Fruit fly (Drosophila melanogaster) whole organism, embryonic: ENCODE results near the gene CG11550.

Experiments
- Aef1 ChIP-seq: fragments of 200-800 bp; sonication (Bioruptor generic); IDR thresholded peaks from 3 replicates; pipeline ENCODE4 v1.3.6; 2022; ENCODE audit warnings: missing biosample characterization, missing genetic modification characterization
- Asciz ChIP-seq: fragments of 200-800 bp; sonication (Bioruptor generic); optimal IDR thresholded peaks from 2 replicates; lab custom pipeline; 2017; ENCODE audit warnings: missing biosample characterization, mild to moderate bottlenecking, missing genetic modification characterization, missing genetic modification reagents
- CG10979 ChIP-seq: fragments of 200-800 bp; sonication (Bioruptor generic); optimal IDR thresholded peaks from 2 replicates; lab custom pipeline; 2018; ENCODE audit warnings: missing biosample characterization, mild to moderate bottlenecking, missing genetic modification characterization, moderate library complexity
- CG11247 ChIP-seq: fragments of 200-800 bp; sonication (Bioruptor generic); IDR thresholded peaks from 2 replicates; pipeline ENCODE4 v1.3.6; 2022; ENCODE audit warnings: missing biosample characterization, missing genetic modification characterization
- CG11695 ChIP-seq: fragments of 200-800 bp; sonication (Bioruptor generic); IDR thresholded peaks from 3 replicates; pipeline ENCODE4 v1.3.6; 2022; ENCODE audit warnings: missing biosample characterization, missing genetic modification characterization
- CG15479 ChIP-seq: fragments of 200-800 bp; sonication (Bioruptor generic); optimal IDR thresholded peaks from 3 replicates; lab custom pipeline; 2019; ENCODE audit warnings: missing biosample characterization, mild to moderate bottlenecking, missing genetic modification characterization, moderate library complexity
- CG17829 ChIP-seq: fragments of 200-800 bp; optimal IDR thresholded peaks from 2 replicates; lab custom pipeline; 2019; ENCODE audit warnings: missing biosample characterization, mild to moderate bottlenecking, missing genetic modification characterization, moderate library complexity
- CG30403 ChIP-seq: fragments of 200-800 bp; sonication (Bioruptor generic); optimal IDR thresholded peaks from 3 replicates; lab custom pipeline; 2016; ENCODE audit warnings: missing biosample characterization, missing genetic modification characterization
- CG31365 ChIP-seq: fragments of 200-800 bp; sonication (Bioruptor generic); optimal IDR thresholded peaks from 2 replicates; lab custom pipeline; 2018; ENCODE audit warnings: missing biosample characterization, mild to moderate bottlenecking, missing genetic modification characterization
- CG31441 ChIP-seq: fragments of 200-800 bp; sonication (Bioruptor generic); IDR thresholded peaks from 2 replicates; pipeline ENCODE4 v1.3.6; 2022; ENCODE audit warnings: missing biosample characterization, missing genetic modification characterization
- CG34376 ChIP-seq: fragments of 200-800 bp; sonication (Bioruptor generic); optimal IDR thresholded peaks from 2 replicates; lab custom pipeline; 2018; ENCODE audit warnings: missing biosample characterization, mild to moderate bottlenecking, missing genetic modification characterization
- CG4360 ChIP-seq: fragments of 200-800 bp; sonication (Bioruptor generic); IDR thresholded peaks from 2 replicates; pipeline ENCODE4 v1.3.6; 2022; ENCODE audit warnings: missing biosample characterization, missing genetic modification characterization
- CG6683 ChIP-seq: fragments of 200-800 bp; sonication (Bioruptor generic); optimal IDR thresholded peaks from 2 replicates; lab custom pipeline; 2017; ENCODE audit warnings: missing biosample characterization, mild to moderate bottlenecking, missing genetic modification characterization, missing genetic modification reagents
- CG8359 ChIP-seq: fragments of 200-800 bp; sonication (Bioruptor generic); optimal IDR thresholded peaks from 2 replicates; lab custom pipeline; 2017; ENCODE audit warnings: missing biosample characterization, mild to moderate bottlenecking, missing genetic modification characterization, borderline replicate concordance
- CG8388 ChIP-seq: fragments of 200-800 bp; sonication (Bioruptor generic); optimal IDR thresholded peaks from 2 replicates; lab custom pipeline; 2019; ENCODE audit warnings: missing biosample characterization, mild to moderate bottlenecking, missing genetic modification characterization, moderate library complexity
- CG8765 ChIP-seq: fragments of 200-800 bp; sonication (Bioruptor generic); IDR thresholded peaks from 2 replicates; pipeline ENCODE4 v1.3.6; 2022; ENCODE audit warnings: missing biosample characterization, missing genetic modification characterization
- CG8924 ChIP-seq: fragments of 200-800 bp; optimal IDR thresholded peaks from 3 replicates; lab custom pipeline; 2019; ENCODE audit warnings: missing biosample characterization, mild to moderate bottlenecking, missing genetic modification characterization, moderate library complexity
- Chrac-16 ChIP-seq: fragments of 200-800 bp; sonication (Bioruptor generic); optimal IDR thresholded peaks from 3 replicates; lab custom pipeline; 2016; ENCODE audit warnings: missing biosample characterization, missing genetic modification characterization
- Dad ChIP-seq: fragments of 200-800 bp; sonication (Bioruptor generic); optimal IDR thresholded peaks from 3 replicates; lab custom pipeline; 2016; ENCODE audit warnings: missing biosample characterization, missing genetic modification characterization
- Fer3 ChIP-seq: fragments of 200-800 bp; sonication (Bioruptor generic); optimal IDR thresholded peaks from 2 replicates; lab custom pipeline; 2018; ENCODE audit warnings: missing biosample characterization, mild to moderate bottlenecking, missing genetic modification characterization, moderate library complexity
- Hr39 ChIP-seq: fragments of >200 bp; optimal IDR thresholded peaks from 2 replicates; lab custom pipeline; 2017
- Kr ChIP-seq: fragments of 200-800 bp; sonication (Bioruptor generic); optimal IDR thresholded peaks from 2 replicates; lab custom pipeline; 2017; ENCODE audit warnings: missing biosample characterization, mild to moderate bottlenecking, missing genetic modification characterization
- NC2α ChIP-seq: fragments of 200-800 bp; sonication (Bioruptor generic); optimal IDR thresholded peaks from 2 replicates; lab custom pipeline; 2016; ENCODE audit warnings: missing biosample characterization, missing genetic modification characterization
- NK7.1 ChIP-seq: fragments of 200-800 bp; sonication (Bioruptor generic); optimal IDR thresholded peaks from 3 replicates; lab custom pipeline; 2016; ENCODE audit warnings: missing biosample characterization, missing genetic modification characterization
- PHDP ChIP-seq: fragments of 200-800 bp; sonication (Bioruptor generic); optimal IDR thresholded peaks from 3 replicates; lab custom pipeline; 2018; ENCODE audit warnings: missing biosample characterization, mild to moderate bottlenecking, missing genetic modification characterization, moderate library complexity
- Ptx1 ChIP-seq: fragments of 200-800 bp; sonication (Bioruptor generic); IDR thresholded peaks from 2 replicates; pipeline ENCODE4 v1.3.6; 2022; ENCODE audit warnings: missing biosample characterization, missing genetic modification characterization
- Rfx ChIP-seq: fragments of 200-800 bp; sonication (Bioruptor generic); IDR thresholded peaks from 2 replicates; pipeline ENCODE4 v1.3.6; 2022; ENCODE audit warnings: missing biosample characterization, missing genetic modification characterization
- Sry-β ChIP-seq: fragments of 200-800 bp; sonication (Bioruptor generic); optimal IDR thresholded peaks from 2 replicates; lab custom pipeline; 2018; ENCODE audit warnings: missing biosample characterization, mild to moderate bottlenecking, missing genetic modification characterization, moderate library complexity
- abd-A ChIP-seq: fragments of 200-800 bp; sonication (Bioruptor generic); optimal IDR thresholded peaks from 3 replicates; lab custom pipeline; 2019; ENCODE audit warnings: missing biosample characterization, mild to moderate bottlenecking, missing genetic modification characterization, moderate library complexity
- ac ChIP-seq: fragments of 200-800 bp; sonication (Bioruptor generic); optimal IDR thresholded peaks from 3 replicates; lab custom pipeline; 2017; ENCODE audit warnings: missing biosample characterization, mild to moderate bottlenecking, missing genetic modification characterization
- amos ChIP-seq: fragments of 200-800 bp; sonication (Bioruptor generic); IDR thresholded peaks from 2 replicates; pipeline ENCODE4 v1.3.6; 2022; ENCODE audit warnings: missing biosample characterization, missing genetic modification characterization; ENCODE audit not compliant: partially characterized antibody
- chm ChIP-seq: fragments of 200-800 bp; sonication (Bioruptor generic); IDR thresholded peaks from 2 replicates; pipeline ENCODE4 v1.3.6; 2022; ENCODE audit warnings: missing biosample characterization, missing genetic modification characterization
- croc ChIP-seq: fragments of 200-800 bp; sonication (Bioruptor generic); conservative IDR thresholded peaks from 3 replicates; pipeline ENCODE4 v1.3.6; 2022; ENCODE audit warnings: missing biosample characterization, missing genetic modification characterization
- hkb ChIP-seq, 2 experiments: fragments of 200-800 bp in 1 of 2; fragments of >200 bp in 1 of 2; sonication (Bioruptor generic) in 1 of 2; IDR thresholded peaks in 1 of 2; optimal IDR thresholded peaks in 1 of 2; 2 replicates each; pipeline versions ENCODE4 v1.3.6 to Lab custom; 2017 to 2022; ENCODE audit warnings: missing biosample characterization in 1 of 2, missing genetic modification characterization in 1 of 2
- mam ChIP-seq: fragments of 200-800 bp; sonication (Bioruptor generic); optimal IDR thresholded peaks from 3 replicates; lab custom pipeline; 2016; ENCODE audit warnings: missing biosample characterization, missing genetic modification characterization
- salm ChIP-seq: fragments of 200-800 bp; sonication (Bioruptor generic); optimal IDR thresholded peaks from 2 replicates; lab custom pipeline; 2018; ENCODE audit warnings: missing biosample characterization, mild to moderate bottlenecking, missing genetic modification characterization
- stwl ChIP-seq: fragments of 200-800 bp; sonication (Bioruptor generic); optimal IDR thresholded peaks from 3 replicates; lab custom pipeline; 2018; ENCODE audit warnings: missing biosample characterization, mild to moderate bottlenecking, missing genetic modification characterization, moderate library complexity
- tio ChIP-seq: fragments of 200-800 bp; sonication (Bioruptor generic); optimal IDR thresholded peaks from 2 replicates; lab custom pipeline; 2017; ENCODE audit warnings: missing biosample characterization, missing genetic modification characterization, inconsistent platforms
- tll ChIP-seq, 2 experiments: fragments of 200-800 bp in 1 of 2; fragments of >200 bp in 1 of 2; sonication (Bioruptor generic) in 1 of 2; optimal IDR thresholded peaks; 2 replicates each; lab custom pipeline; 2017 to 2019; ENCODE audit warnings: missing biosample characterization in 2 of 2, missing genetic modification characterization in 2 of 2, mild to moderate bottlenecking in 1 of 2, moderate library complexity in 1 of 2

CG11550 gene

DNA sequence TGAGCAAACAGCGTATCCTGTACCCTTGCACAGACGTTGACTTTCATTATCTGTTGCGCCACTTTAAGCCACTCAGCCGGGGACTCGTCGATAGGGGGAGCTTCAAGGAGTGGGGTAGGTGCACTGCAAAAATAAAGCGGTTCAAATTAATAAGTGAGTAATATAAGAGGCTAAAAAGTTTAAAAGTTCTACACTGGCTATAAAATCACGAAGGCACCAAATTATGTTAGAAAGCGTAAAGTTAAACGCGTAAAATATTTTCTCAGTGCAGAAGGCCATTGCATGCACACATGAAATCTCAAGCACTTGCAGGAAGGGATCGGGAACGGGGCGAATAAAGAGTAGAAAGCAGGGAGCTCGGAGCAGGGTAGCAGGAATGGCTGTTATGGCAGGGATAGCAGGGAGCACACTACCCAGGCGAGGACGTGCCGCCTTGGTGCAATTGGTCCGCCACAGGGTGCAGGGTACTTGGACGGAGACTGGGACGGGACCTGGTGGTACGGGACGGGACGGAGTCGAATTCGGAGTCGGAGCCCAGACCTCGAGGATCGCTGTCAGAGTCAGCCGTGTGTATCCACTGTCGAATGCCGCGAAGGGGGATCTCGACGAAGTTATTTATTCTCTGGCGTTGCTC lies 18.6 kb upstream of the CG11550 start (continued):
- no peak for TF ChIP-seq tio (GFP tag; lab: Kevin White, UChicago)
- no peak for TF ChIP-seq salm (tag; lab: Kevin White, UChicago)
- no peak for TF ChIP-seq CG15479
- no peak for TF ChIP-seq CG17829 (tag; lab: Kevin White, UChicago)
- no peak for TF ChIP-seq Ptx1 (GFP tag; lab: Robert Waterston, UW)
- TF ChIP-seq hkb (optimal IDR thresholded peaks at IDR 0.05; lab: Kevin White, UChicago), result no peak
- TF ChIP-seq hkb (GFP tag; IDR thresholded peaks at IDR 0.05; lab: Robert Waterston, UW), result no peak
- TF ChIP-seq CG31365 (tag; lab: Kevin White, UChicago), result no peak
- TF ChIP-seq CG34376, result no peak
- TF ChIP-seq CG4360 (GFP tag; lab: Robert Waterston, UW), result no peak
- no peak for TF ChIP-seq NK7.1 (GFP tag; lab: Kevin White, UChicago)
- TF ChIP-seq CG31441 (GFP tag; lab: Robert Waterston, UW), result 0 out of 2 replicates have a peak, but pooled peaks have one; percentile 11
- no peak for TF ChIP-seq CG8765 (GFP tag; lab: Robert Waterston, UW)
- no peak for TF ChIP-seq Sry-β (GFP tag; lab: Kevin White, UChicago)
- TF ChIP-seq stwl, result no peak
- no peak for TF ChIP-seq croc (GFP tag; lab: Robert Waterston, UW)
- no peak for TF ChIP-seq Asciz
- no peak for TF ChIP-seq chm (GFP tag; lab: Robert Waterston, UW)
- no peak for TF ChIP-seq Hr39 (lab: Kevin White, UChicago)
- TF ChIP-seq CG8359 (GFP tag; lab: Kevin White, UChicago), result no peak
- TF ChIP-seq NC2α, result no peak
- TF ChIP-seq CG11695 (GFP tag; lab: Robert Waterston, UW), result no peak
- TF ChIP-seq Rfx (GFP tag; lab: Robert Waterston, UW), result no peak
- no peak for TF ChIP-seq Chrac-16 (GFP tag; lab: Kevin White, UChicago)
- no peak for TF ChIP-seq CG8924 (tag; lab: Kevin White, UChicago)
- no peak for TF ChIP-seq Dad (GFP tag; lab: Kevin White, UChicago)
- no peak for TF ChIP-seq Aef1
- TF ChIP-seq CG10979, result peak; percentile 48
- TF ChIP-seq PHDP (tag; lab: Kevin White, UChicago), result no peak
- TF ChIP-seq abd-A, result no peak
- no peak for TF ChIP-seq CG8388 (GFP tag; lab: Kevin White, UChicago)
- TF ChIP-seq amos, result no peak
- no peak for TF ChIP-seq CG11247 (GFP tag; lab: Robert Waterston, UW)
- no peak for TF ChIP-seq Fer3

DNA sequence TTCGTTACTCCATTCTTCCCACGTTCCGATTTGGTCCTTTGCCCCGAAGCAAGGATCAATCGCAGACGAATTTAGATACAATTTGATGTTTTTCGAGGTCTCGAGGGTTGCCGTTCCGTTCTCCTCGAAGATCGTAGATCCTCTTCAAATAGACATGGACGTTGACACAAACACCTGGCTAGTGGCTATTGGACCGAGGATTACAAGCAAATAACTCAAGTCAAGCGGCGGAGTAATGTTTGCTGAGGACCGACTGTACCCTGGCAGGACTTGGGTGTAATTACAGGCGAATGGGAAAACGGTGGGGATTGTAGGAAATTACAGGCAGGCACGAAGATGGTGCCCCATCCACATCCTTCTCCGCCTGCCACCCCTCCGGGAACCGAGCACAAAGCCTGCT lies 17.9 kb upstream of the CG11550 start:
- TF ChIP-seq ac (GFP tag; lab: Kevin White, UChicago) (peak; percentile 50), Chrac-16 (GFP tag; lab: Kevin White, UChicago) (no peak), mam (GFP tag; lab: Kevin White, UChicago) (no peak), CG6683 (GFP tag; lab: Kevin White, UChicago) (no peak), CG30403 (GFP tag; lab: Kevin White, UChicago) (no peak), tll (GFP tag; optimal IDR thresholded peaks at IDR 0.05; lab: Kevin White, UChicago) (peak in 1 of 2 experiments; percentile 68), Kr (GFP tag; lab: Kevin White, UChicago) (peak; percentile 9)
- TF ChIP-seq, all 482 proteins: peak for 3
